Fruit fly (Drosophila melanogaster) whole organism, adult: ENCODE data around the gene CG11403.

Experiments used
- CG12768 ChIP-seq: fragments of 200-800 bp; sonication (Bioruptor generic); optimal IDR thresholded peaks from 2 replicates; lab custom pipeline; 2017; ENCODE audit warnings: missing biosample characterization, missing genetic modification characterization, mild to moderate bottlenecking, moderate library complexity, missing genetic modification reagents
- CG7045 ChIP-seq: fragments of 200-800 bp; sonication (Bioruptor generic); optimal IDR thresholded peaks from 2 replicates; lab custom pipeline; 2017; ENCODE audit warnings: missing biosample characterization, mild to moderate bottlenecking, missing genetic modification characterization
- CG7101 ChIP-seq: fragments of 200-800 bp; sonication (Bioruptor generic); optimal IDR thresholded peaks from 2 replicates; lab custom pipeline; 2018; ENCODE audit warnings: missing biosample characterization, mild to moderate bottlenecking, missing genetic modification characterization, moderate library complexity
- Hr96 ChIP-seq: fragments of 200-800 bp; sonication (Bioruptor generic); optimal IDR thresholded peaks from 2 replicates; lab custom pipeline; 2016; ENCODE audit warnings: missing biosample characterization, missing genetic modification characterization
- Mnt ChIP-seq: fragments of 200-800 bp; sonication (Bioruptor generic); optimal IDR thresholded peaks from 2 replicates; lab custom pipeline; 2016; ENCODE audit warnings: missing biosample characterization, mild to moderate bottlenecking, missing genetic modification characterization

dm6 chrX:1275018-1275820 lies 35.5 kb upstream of the CG11403 start, which contains the start of gene Atf3:
- TF ChIP-seq CG7101 (tag; lab: Kevin White, UChicago) (peak; percentile 98), CG12768 (GFP tag; lab: Kevin White, UChicago) (peak; percentile 96), CG7045 (GFP tag; lab: Kevin White, UChicago) (peak; percentile 96), Hr96 (GFP tag; lab: Kevin White, UChicago) (peak; percentile 98), Mnt (GFP tag; lab: Kevin White, UChicago) (peak; percentile 72)
